Fruit fly (Drosophila melanogaster) whole organism, wandering third instar larva: ENCODE results near the gene tgo.

ENCODE experiments used
- Abd-B ChIP-seq: fragments of >200 bp; optimal IDR thresholded peaks from 2 replicates; lab custom pipeline; 2017; ENCODE audit warnings: missing biosample characterization, missing genetic modification characterization
- CG32264 ChIP-seq: fragments of 200-800 bp; sonication (Bioruptor generic); optimal IDR thresholded peaks from 2 replicates; lab custom pipeline; 2016; ENCODE audit warnings: missing biosample characterization, missing genetic modification characterization
- CG9705 ChIP-seq: fragments of 200-800 bp; sonication (Bioruptor generic); optimal IDR thresholded peaks from 2 replicates; lab custom pipeline; 2018; ENCODE audit warnings: missing biosample characterization, mild to moderate bottlenecking, missing genetic modification characterization
- CrebA ChIP-seq: fragments of 200-800 bp; sonication (Bioruptor generic); optimal IDR thresholded peaks from 2 replicates; lab custom pipeline; 2016; ENCODE audit warnings: missing biosample characterization, mild to moderate bottlenecking, missing genetic modification characterization, borderline replicate concordance
- Dif ChIP-seq: fragments of 200-275, 200-300 bp; sonication (Bioruptor generic); optimal IDR thresholded peaks from 2 replicates; lab custom pipeline; 2018; ENCODE audit warnings: missing biosample characterization, missing genetic modification characterization; ENCODE audit not compliant: partially characterized antibody
- GATAd ChIP-seq: sonication (Bioruptor generic); optimal IDR thresholded peaks from 2 replicates; lab custom pipeline; 2016; ENCODE audit warnings: missing biosample characterization, missing genetic modification characterization
- HLH106 ChIP-seq: fragments of 200-800 bp; optimal IDR thresholded peaks from 3 replicates; lab custom pipeline; 2019; ENCODE audit warnings: missing biosample characterization, mild to moderate bottlenecking, missing genetic modification characterization, moderate library complexity
- Hnf4 ChIP-seq: fragments of 200-800 bp; sonication (Bioruptor generic); optimal IDR thresholded peaks from 2 replicates; lab custom pipeline; 2016; ENCODE audit warnings: missing biosample characterization, mild to moderate bottlenecking, missing genetic modification characterization
- Hr78 ChIP-seq: fragments of >200 bp; optimal IDR thresholded peaks from 2 replicates; lab custom pipeline; 2017; ENCODE audit warnings: missing biosample characterization, missing genetic modification characterization
- Hr83 ChIP-seq: fragments of 200-300 bp; sonication (Bioruptor generic); optimal IDR thresholded peaks from 2 replicates; lab custom pipeline; 2016; ENCODE audit warnings: missing biosample characterization, mild to moderate bottlenecking, missing genetic modification characterization, moderate library complexity; ENCODE audit not compliant: poor library complexity, severe bottlenecking
- Jra ChIP-seq: sonication (Bioruptor generic); optimal IDR thresholded peaks from 2 replicates; lab custom pipeline; 2016; ENCODE audit warnings: missing biosample characterization, missing genetic modification characterization
- Mio ChIP-seq: sonication (Bioruptor generic); optimal IDR thresholded peaks from 2 replicates; lab custom pipeline; 2016; ENCODE audit warnings: missing biosample characterization, missing genetic modification characterization
- Myc ChIP-seq: fragments of >200 bp; optimal IDR thresholded peaks from 2 replicates; lab custom pipeline; 2017
- N ChIP-seq: fragments of >200 bp; optimal IDR thresholded peaks from 2 replicates; lab custom pipeline; 2018; ENCODE audit warnings: missing biosample characterization, missing external identifiers, missing genetic modification characterization
- OdsH ChIP-seq: fragments of 200-800 bp; sonication (Bioruptor generic); optimal IDR thresholded peaks from 2 replicates; lab custom pipeline; 2016; ENCODE audit warnings: missing biosample characterization, mild to moderate bottlenecking, missing genetic modification characterization
- Rel ChIP-seq, 2 experiments: fragments of 200-800 bp; sonication (Bioruptor generic) in 1 of 2; optimal IDR thresholded peaks; 2 replicates in 1 of 2; 3 replicates in 1 of 2; lab custom pipeline; 2016 to 2019; ENCODE audit warnings: mild to moderate bottlenecking in 2 of 2, missing biosample characterization in 2 of 2, missing genetic modification characterization in 2 of 2, moderate library complexity in 1 of 2
- Sp1 ChIP-seq: fragments of 200-800 bp; sonication (Bioruptor generic); optimal IDR thresholded peaks from 3 replicates; lab custom pipeline; 2019; ENCODE audit warnings: missing biosample characterization, mild to moderate bottlenecking, missing genetic modification characterization, moderate library complexity
- Vsx2 ChIP-seq: fragments of 200-300, 225-300 bp; sonication (Bioruptor generic); optimal IDR thresholded peaks from 2 replicates; lab custom pipeline; 2018; ENCODE audit warnings: missing biosample characterization, missing genetic modification characterization; ENCODE audit not compliant: partially characterized antibody
- br ChIP-seq: fragments of 200-800 bp; sonication (Bioruptor generic); optimal IDR thresholded peaks from 2 replicates; lab custom pipeline; 2016; ENCODE audit warnings: missing biosample characterization, missing genetic modification characterization
- brk ChIP-seq: fragments of 200-800 bp; sonication (Bioruptor generic); optimal IDR thresholded peaks from 2 replicates; lab custom pipeline; 2016; ENCODE audit warnings: missing biosample characterization, mild to moderate bottlenecking, missing genetic modification characterization
- dmrt93B ChIP-seq: fragments of 200-800 bp; sonication (Bioruptor generic); optimal IDR thresholded peaks from 2 replicates; lab custom pipeline; 2018; ENCODE audit warnings: missing biosample characterization, mild to moderate bottlenecking, missing genetic modification characterization
- dsf ChIP-seq: sonication (Bioruptor generic); optimal IDR thresholded peaks from 2 replicates; lab custom pipeline; 2016; ENCODE audit warnings: missing biosample characterization, missing genetic modification characterization, borderline replicate concordance
- ey ChIP-seq: fragments of 200-800 bp; sonication (Bioruptor generic); optimal IDR thresholded peaks from 2 replicates; lab custom pipeline; 2016; ENCODE audit warnings: missing biosample characterization, missing genetic modification characterization
- foxo ChIP-seq, 2 experiments: fragments of 200-800 bp; sonication (Bioruptor generic); optimal IDR thresholded peaks; 2 replicates in 1 of 2; 3 replicates in 1 of 2; lab custom pipeline; 2016 to 2017; ENCODE audit warnings: missing biosample characterization in 2 of 2, missing genetic modification characterization in 2 of 2
- fru ChIP-seq: fragments of 200-800 bp; sonication (Bioruptor generic); optimal IDR thresholded peaks from 3 replicates; lab custom pipeline; 2016; ENCODE audit warnings: missing biosample characterization, mild to moderate bottlenecking, missing genetic modification characterization
- h ChIP-seq: fragments of 200-800 bp; sonication (Bioruptor generic); optimal IDR thresholded peaks from 3 replicates; lab custom pipeline; 2016; ENCODE audit warnings: missing biosample characterization, mild to moderate bottlenecking, missing genetic modification characterization
- jim ChIP-seq: fragments of 175-275, 200-325 bp; sonication (Bioruptor generic); optimal IDR thresholded peaks from 2 replicates; lab custom pipeline; 2016; ENCODE audit warnings: missing biosample characterization, mild to moderate bottlenecking, missing genetic modification characterization
- lola ChIP-seq: fragments of >200 bp; optimal IDR thresholded peaks from 2 replicates; lab custom pipeline; 2017; ENCODE audit warnings: missing biosample characterization, missing genetic modification characterization
- pan ChIP-seq: fragments of >200 bp; optimal IDR thresholded peaks from 2 replicates; lab custom pipeline; 2017
- psq ChIP-seq: fragments of 200-800 bp; sonication (Bioruptor generic); optimal IDR thresholded peaks from 3 replicates; lab custom pipeline; 2017; ENCODE audit warnings: missing biosample characterization, mild to moderate bottlenecking, missing genetic modification characterization, moderate library complexity
- rgr ChIP-seq: fragments of 200-800 bp; sonication (Bioruptor generic); optimal IDR thresholded peaks from 3 replicates; lab custom pipeline; 2016; ENCODE audit warnings: missing biosample characterization, mild to moderate bottlenecking, missing genetic modification characterization
- sage ChIP-seq: fragments of 200-800 bp; sonication (Bioruptor generic); optimal IDR thresholded peaks from 2 replicates; lab custom pipeline; 2016; ENCODE audit warnings: missing biosample characterization, mild to moderate bottlenecking, missing genetic modification characterization
- sv ChIP-seq: fragments of 200-800 bp; sonication (Bioruptor generic); optimal IDR thresholded peaks from 3 replicates; lab custom pipeline; 2016; ENCODE audit warnings: missing biosample characterization, missing genetic modification characterization
- usp ChIP-seq: fragments of >200 bp; optimal IDR thresholded peaks from 2 replicates; lab custom pipeline; 2017; ENCODE audit warnings: missing biosample characterization, missing genetic modification characterization
- woc ChIP-seq: sonication (Bioruptor generic); optimal IDR thresholded peaks from 2 replicates; lab custom pipeline; 2016; ENCODE audit warnings: missing biosample characterization, mild to moderate bottlenecking, missing genetic modification characterization

Gene tgo

DNA sequence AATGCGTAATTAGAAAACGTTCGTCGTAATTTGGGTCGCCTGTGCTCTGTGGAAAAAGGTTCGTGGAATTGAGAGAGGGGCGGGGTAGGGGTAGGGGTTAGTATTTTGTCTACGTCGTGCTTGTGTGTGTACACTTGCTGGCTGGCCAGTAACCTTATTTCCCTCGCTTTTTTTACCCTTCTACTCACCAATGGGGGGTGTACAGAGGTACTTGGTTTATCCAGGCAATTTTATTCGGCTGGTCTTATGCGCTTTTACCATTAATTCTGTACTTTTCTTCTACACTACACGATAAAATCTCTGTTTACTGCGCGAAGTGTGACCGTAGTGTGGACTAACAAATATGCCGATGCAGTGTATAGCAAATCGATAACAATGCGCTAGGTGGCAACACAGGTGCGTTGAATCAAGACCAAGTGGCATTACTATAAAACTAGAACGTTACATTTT, at the start of gene tgo:
tgo (minus strand) TSS at position 334 of the 450 bp plus-strand sequence.
- no peak for TF ChIP-seq woc (GFP tag; lab: Kevin White, UChicago)
- TF ChIP-seq Jra (GFP tag; lab: Kevin White, UChicago): no peak
- TF ChIP-seq h (GFP tag; lab: Kevin White, UChicago): no peak
- peak; percentile 7 for TF ChIP-seq Dif (GFP tag; lab: Kevin White, UChicago)
- no peak for TF ChIP-seq Rel (GFP tag; optimal IDR thresholded peaks at IDR 0.05; lab: Kevin White, UChicago)
- TF ChIP-seq Rel (tag; optimal IDR thresholded peaks at IDR 0.05; lab: Kevin White, UChicago): peak; percentile 57
- TF ChIP-seq lola (GFP tag; lab: Kevin White, UChicago): no peak
- TF ChIP-seq fru: peak; percentile 76
- no peak for TF ChIP-seq Vsx2 (GFP tag; lab: Kevin White, UChicago)
- TF ChIP-seq dmrt93B: no peak

DNA sequence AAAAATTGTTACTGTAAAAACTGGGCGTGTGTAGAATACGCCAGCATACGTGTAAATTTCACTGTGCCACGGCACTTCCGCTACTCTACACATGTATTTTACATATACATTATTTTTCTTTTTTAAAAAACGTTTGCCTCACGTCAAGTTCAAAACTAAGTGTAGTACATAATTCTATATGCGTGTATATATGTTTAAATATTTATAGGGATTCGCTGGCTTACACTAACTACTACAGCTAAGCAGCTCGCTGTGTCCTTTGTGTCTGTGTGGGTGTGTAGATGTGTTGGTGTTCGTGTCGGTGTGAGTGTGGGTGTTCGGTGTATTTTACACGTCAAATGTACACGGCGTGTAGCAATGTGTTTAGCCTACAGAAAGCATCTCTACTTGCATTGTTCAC, 48.6 kb upstream of the tgo start:
- no peak for TF ChIP-seq N (GFP tag; lab: Kevin White, UChicago)
- no peak for TF ChIP-seq fru
- TF ChIP-seq brk (GFP tag; lab: Kevin White, UChicago): no peak

DNA sequence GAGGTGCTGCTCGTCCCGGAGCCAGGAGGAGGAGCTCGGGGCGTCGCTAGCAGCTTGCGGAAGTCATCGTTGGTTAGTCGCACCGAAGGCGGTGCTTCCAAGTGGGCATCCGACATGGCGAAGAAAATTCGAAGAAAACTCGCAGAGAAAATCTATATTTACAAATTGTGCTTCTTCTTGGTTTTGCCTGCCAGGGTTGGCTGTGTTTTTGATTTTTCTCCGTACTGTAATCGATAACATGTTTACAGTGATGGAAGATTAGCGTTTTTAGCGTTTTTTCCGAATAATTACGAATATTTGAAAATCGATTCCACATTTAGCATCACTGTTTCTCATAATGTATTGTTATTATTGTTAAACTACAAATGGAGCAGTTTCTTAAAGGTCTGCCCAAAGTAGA, 45.1 kb upstream of the tgo start, which contains the start of the genes beag and Ada:
beag (minus strand) TSS at position 205 of the 400 bp plus-strand sequence.
Ada (plus strand) TSS at position 310 of the 400 bp plus-strand sequence.
- peak; percentile 31 for TF ChIP-seq HLH106 (tag; lab: Kevin White, UChicago)
- TF ChIP-seq jim: no peak
- TF ChIP-seq OdsH (GFP tag; lab: Kevin White, UChicago): no peak
- peak; percentile 29 for TF ChIP-seq CG9705 (GFP tag; lab: Kevin White, UChicago)
- TF ChIP-seq foxo (GFP tag; optimal IDR thresholded peaks at IDR 0.05; lab: Kevin White, UChicago): peak in 1 of 2 experiments; percentile 42
- no peak for TF ChIP-seq dmrt93B
- peak; percentile 89 for TF ChIP-seq Myc (lab: Kevin White, UChicago)
- peak; percentile 8 for TF ChIP-seq sv (GFP tag; lab: Kevin White, UChicago)
- peak; percentile 15 for TF ChIP-seq Sp1 (GFP tag; lab: Kevin White, UChicago)

DNA sequence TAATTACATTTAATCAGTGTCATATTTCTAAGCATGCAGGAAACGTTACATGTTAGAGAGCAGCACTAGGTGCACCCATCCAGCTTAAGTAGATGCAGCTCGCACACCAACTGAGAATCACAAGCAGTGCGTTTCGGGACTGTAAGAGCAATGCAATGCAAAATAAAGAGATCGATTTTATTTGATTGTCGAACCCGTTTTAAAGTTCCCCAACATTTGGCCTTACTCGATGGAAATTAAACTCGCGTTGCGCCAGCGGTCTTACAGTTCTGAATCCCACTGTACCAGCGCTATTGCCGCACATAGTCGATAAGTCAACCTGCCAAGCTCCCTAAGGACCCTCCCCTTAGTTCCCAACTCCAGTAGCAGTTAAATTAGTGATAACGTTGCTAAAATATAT, 42.9 kb upstream of the tgo start:
- TF ChIP-seq woc (GFP tag; lab: Kevin White, UChicago) (no peak), Hnf4 (no peak), OdsH (GFP tag; lab: Kevin White, UChicago) (no peak), foxo (GFP tag; optimal IDR thresholded peaks at IDR 0.05; lab: Kevin White, UChicago) (peak in 1 of 2 experiments; percentile 31), br (no peak), sv (GFP tag; lab: Kevin White, UChicago) (no peak), ey (GFP tag; lab: Kevin White, UChicago) (peak; percentile 14), rgr (GFP tag; lab: Kevin White, UChicago) (peak; percentile 25), Dif (GFP tag; lab: Kevin White, UChicago) (no peak), usp (GFP tag; lab: Kevin White, UChicago) (no peak)
- TF ChIP-seq, all 38 proteins: peak for 3

DNA sequence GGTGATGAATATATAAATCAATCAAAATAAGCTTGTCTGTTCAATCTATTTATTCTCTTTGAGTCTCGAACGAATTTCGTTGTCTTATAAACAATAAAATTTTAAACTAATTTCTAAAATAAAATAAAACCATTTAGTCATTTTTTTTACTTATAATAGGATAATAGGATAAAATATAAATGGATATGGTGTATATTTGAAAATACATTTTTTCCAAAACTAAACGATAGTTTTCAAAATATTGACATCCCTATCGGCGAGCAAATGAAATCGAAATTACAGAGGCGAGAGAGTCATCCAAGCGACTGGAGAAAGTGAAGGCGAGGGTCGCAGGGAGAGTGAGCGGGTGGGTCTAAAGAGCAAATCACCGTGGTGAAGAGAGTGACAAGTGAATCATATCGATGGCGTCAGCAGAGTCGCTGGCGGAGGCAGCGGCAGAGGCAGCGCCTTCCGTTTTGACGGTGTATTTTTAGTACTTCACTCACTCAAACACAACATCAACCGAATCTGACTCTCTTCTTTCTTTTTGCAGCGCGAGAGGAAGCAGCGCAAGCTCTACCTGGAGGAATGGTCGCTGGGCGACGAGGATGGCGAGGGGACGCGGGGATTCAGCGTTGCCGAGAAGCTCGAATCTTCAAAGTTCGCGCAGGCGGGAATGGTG, 37.7 kb upstream of the tgo start:
- peak; percentile 93 for TF ChIP-seq Dif (GFP tag; lab: Kevin White, UChicago)
- no peak for TF ChIP-seq Mio (GFP tag; lab: Kevin White, UChicago)
- TF ChIP-seq Hr83: peak; percentile 28
- no peak for TF ChIP-seq Rel (GFP tag; optimal IDR thresholded peaks at IDR 0.05; lab: Kevin White, UChicago)
- no peak for TF ChIP-seq Rel (tag; optimal IDR thresholded peaks at IDR 0.05; lab: Kevin White, UChicago)
- peak; percentile 91 for TF ChIP-seq fru
- TF ChIP-seq OdsH (GFP tag; lab: Kevin White, UChicago): peak; percentile 96
- TF ChIP-seq h (GFP tag; lab: Kevin White, UChicago): peak; percentile 90
- TF ChIP-seq N (GFP tag; lab: Kevin White, UChicago): no peak
- TF ChIP-seq lola (GFP tag; lab: Kevin White, UChicago): no peak
- TF ChIP-seq CG32264 (GFP tag; lab: Kevin White, UChicago): peak; percentile 21
- no peak for TF ChIP-seq usp (GFP tag; lab: Kevin White, UChicago)
- TF ChIP-seq Vsx2 (GFP tag; lab: Kevin White, UChicago): peak; percentile 96
- TF ChIP-seq Abd-B (GFP tag; lab: Kevin White, UChicago): no peak
- TF ChIP-seq sage (GFP tag; lab: Kevin White, UChicago): peak; percentile 77
- TF ChIP-seq rgr (GFP tag; lab: Kevin White, UChicago): peak; percentile 95
- TF ChIP-seq CrebA (GFP tag; lab: Kevin White, UChicago): no peak
- peak; percentile 72 for TF ChIP-seq CG9705 (GFP tag; lab: Kevin White, UChicago)
- TF ChIP-seq sv (GFP tag; lab: Kevin White, UChicago): peak; percentile 63
- TF ChIP-seq dmrt93B: peak; percentile 81
- TF ChIP-seq HLH106 (tag; lab: Kevin White, UChicago): peak; percentile 96
- TF ChIP-seq Hr78 (GFP tag; lab: Kevin White, UChicago): no peak
- TF ChIP-seq woc (GFP tag; lab: Kevin White, UChicago): peak; percentile 73
- peak; percentile 84 for TF ChIP-seq Jra (GFP tag; lab: Kevin White, UChicago)
- TF ChIP-seq ey (GFP tag; lab: Kevin White, UChicago): peak; percentile 79
- peak; percentile 91 for TF ChIP-seq Hnf4
- peak; percentile 97 for TF ChIP-seq Sp1 (GFP tag; lab: Kevin White, UChicago)
- no peak for TF ChIP-seq pan
- peak; percentile 81 for TF ChIP-seq dsf (GFP tag; lab: Kevin White, UChicago)
- peak in 1 of 2 experiments; percentile 94 for TF ChIP-seq foxo (GFP tag; optimal IDR thresholded peaks at IDR 0.05; lab: Kevin White, UChicago)
- peak; percentile 92 for TF ChIP-seq psq (GFP tag; lab: Kevin White, UChicago)
- TF ChIP-seq GATAd (GFP tag; lab: Kevin White, UChicago): no peak
- no peak for TF ChIP-seq jim
- TF ChIP-seq br: peak; percentile 84
